4 fruit fly cellular contexts compared by ENCODE assay signal in the genomic region with DNA sequence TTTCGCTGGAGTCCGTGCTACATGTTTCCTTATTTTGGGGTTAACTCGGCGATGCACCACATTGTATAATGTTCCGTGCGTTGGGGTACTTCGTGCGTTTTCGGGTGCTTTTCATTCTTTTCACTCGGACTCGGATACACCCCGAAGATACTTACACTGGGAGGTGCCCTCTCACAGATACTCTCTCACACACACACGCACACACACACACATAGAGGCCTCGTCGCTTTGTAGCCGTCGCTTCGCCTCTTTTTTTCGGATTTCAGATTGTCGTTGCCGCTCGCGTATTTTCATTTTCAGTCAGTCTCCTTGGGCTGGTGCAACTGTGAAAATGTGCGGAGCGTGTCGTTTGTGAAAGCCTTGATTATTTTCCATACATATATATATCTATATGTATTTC.
A peak's percentile ranks its signal among the peaks of the same experiment; 100 is the strongest.
TF ChIP-seq lines count a peak whose summit lies in the region.

No protein-coding gene starts in this region.

TF ChIP-seq in whole organism, adult, 20 proteins besides CTCF, POLR2A, EP300 and RAD21 (continued from another document):
- TF ChIP-seq toe (GFP tag; optimal IDR thresholded peaks at IDR 0.05; lab: Kevin White, UChicago), result peak; percentile 78
- no peak for TF ChIP-seq Crg-1 (GFP tag; optimal IDR thresholded peaks at IDR 0.05; lab: Kevin White, UChicago)
- TF ChIP-seq CG5204 (GFP tag; optimal IDR thresholded peaks at IDR 0.05; lab: Kevin White, UChicago), result peak; percentile 29

TF ChIP-seq in whole organism, embryonic, 481 proteins besides CTCF, POLR2A, EP300 and RAD21 (continued from another document and continues in another):
- TF ChIP-seq B-H2 (GFP tag; optimal IDR thresholded peaks at IDR 0.05; lab: Kevin White, UChicago) (peak; percentile 39), CG32772 (GFP tag; IDR thresholded peaks at IDR 0.05; lab: Robert Waterston, UW) (no peak), ftz-f1 (GFP tag; optimal IDR thresholded peaks at IDR 0.05; lab: Kevin White, UChicago) (peak; percentile 53), Lpt (GFP tag; optimal IDR thresholded peaks at IDR 0.05; lab: Kevin White, UChicago) (no peak), CG2712 (tag; optimal IDR thresholded peaks at IDR 0.05; lab: Kevin White, UChicago) (peak; percentile 0), sug (tag; optimal IDR thresholded peaks at IDR 0.05; lab: Kevin White, UChicago) (peak; percentile 5), CG10366 (GFP tag; IDR thresholded peaks at IDR 0.05; lab: Robert Waterston, UW) (peak; percentile 30; the same call in 1 of the 2 replicates), Rfx (GFP tag; IDR thresholded peaks at IDR 0.05; lab: Robert Waterston, UW) (peak; percentile 29; the same call in 1 of the 2 replicates), Stat92E (GFP tag; optimal IDR thresholded peaks at IDR 0.05; lab: Kevin White, UChicago) (peak in 1 of 3 experiments; percentile 36), bigmax (GFP tag; optimal IDR thresholded peaks at IDR 0.05; lab: Kevin White, UChicago) (peak; percentile 43), CG17359 (tag; optimal IDR thresholded peaks at IDR 0.05; lab: Kevin White, UChicago) (peak; percentile 2), al (GFP tag; IDR thresholded peaks at IDR 0.05; lab: Robert Waterston, UW) (no peak), Trl (optimal IDR thresholded peaks at IDR 0.05; lab: Kevin White, UChicago) (peak; percentile 52 to 71), Trl (GFP tag; optimal IDR thresholded peaks at IDR 0.05; lab: Kevin White, UChicago) (no peak), pros (GFP tag; optimal IDR thresholded peaks at IDR 0.05; lab: Kevin White, UChicago) (peak; percentile 2), Adf1 (GFP tag; IDR thresholded peaks at IDR 0.05; lab: Robert Waterston, UW) (peak; percentile 61; the same call in 1 of the 2 replicates), CG8924 (tag; optimal IDR thresholded peaks at IDR 0.05; lab: Kevin White, UChicago) (peak; percentile 9), Abd-B (GFP tag; optimal IDR thresholded peaks at IDR 0.05; lab: Kevin White, UChicago) (no peak), gem (tag; optimal IDR thresholded peaks at IDR 0.05; lab: Kevin White, UChicago) (no peak), zen (tag; optimal IDR thresholded peaks at IDR 0.05; lab: Kevin White, UChicago) (peak; percentile 8), E2f2 (GFP tag; IDR thresholded peaks at IDR 0.05; lab: Robert Waterston, UW) (peak; percentile 33), lbe (GFP tag; optimal IDR thresholded peaks at IDR 0.05; lab: Kevin White, UChicago) (peak; percentile 62), CG17385 (GFP tag; optimal IDR thresholded peaks at IDR 0.05; lab: Kevin White, UChicago) (peak; percentile 29), Hand (GFP tag; optimal IDR thresholded peaks at IDR 0.05; lab: Kevin White, UChicago) (peak; percentile 34), NK7.1 (GFP tag; optimal IDR thresholded peaks at IDR 0.05; lab: Kevin White, UChicago) (no peak), gcm (GFP tag; optimal IDR thresholded peaks at IDR 0.05; lab: Kevin White, UChicago) (peak; percentile 2), CG11247 (GFP tag; IDR thresholded peaks at IDR 0.05; lab: Robert Waterston, UW) (0 out of 2 replicates have a peak, but pooled peaks have one; percentile 11), NC2β (GFP tag; optimal IDR thresholded peaks at IDR 0.05; lab: Kevin White, UChicago) (no peak), CG13424 (tag; optimal IDR thresholded peaks at IDR 0.05; lab: Kevin White, UChicago) (peak; percentile 2), bsh (GFP tag; optimal IDR thresholded peaks at IDR 0.05; lab: Kevin White, UChicago) (peak in 1 of 2 experiments; percentile 14), CG5180 (GFP tag; optimal IDR thresholded peaks at IDR 0.05; lab: Kevin White, UChicago) (no peak), CG12659 (GFP tag; optimal IDR thresholded peaks at IDR 0.05; lab: Kevin White, UChicago) (peak; percentile 5), CG4854 (GFP tag; optimal IDR thresholded peaks at IDR 0.05; lab: Kevin White, UChicago) (no peak), CG12071 (GFP tag; optimal IDR thresholded peaks at IDR 0.05; lab: Kevin White, UChicago) (peak; percentile 27), caup (GFP tag; optimal IDR thresholded peaks at IDR 0.05; lab: Kevin White, UChicago; ENCODE audit: severe bottlenecking) (peak; percentile 8), ATbp (GFP tag; optimal IDR thresholded peaks at IDR 0.05; lab: Kevin White, UChicago) (no peak), CG11695 (GFP tag; IDR thresholded peaks at IDR 0.05; lab: Robert Waterston, UW) (no peak), onecut (GFP tag; IDR thresholded peaks at IDR 0.05; lab: Robert Waterston, UW) (peak; percentile 53), CG17829 (tag; optimal IDR thresholded peaks at IDR 0.05; lab: Kevin White, UChicago) (peak; percentile 7), CG3847 (GFP tag; IDR thresholded peaks at IDR 0.05; lab: Robert Waterston, UW) (peak; percentile 29; the same call in 1 of the 2 replicates)

TF ChIP-seq in whole organism, prepupa, 60 proteins besides CTCF, POLR2A, EP300 and RAD21 (continued from another document):
- TF ChIP-seq topi (GFP tag; optimal IDR thresholded peaks at IDR 0.05; lab: Kevin White, UChicago) (peak; percentile 42), CG10631 (GFP tag; optimal IDR thresholded peaks at IDR 0.05; lab: Kevin White, UChicago) (no peak), ss (GFP tag; optimal IDR thresholded peaks at IDR 0.05; lab: Kevin White, UChicago) (peak; percentile 17 to 49), Eip93F (GFP tag; optimal IDR thresholded peaks at IDR 0.05; lab: Kevin White, UChicago) (peak; percentile 87), dsx (GFP tag; optimal IDR thresholded peaks at IDR 0.05; lab: Kevin White, UChicago; ENCODE audit: poor library complexity, severe bottlenecking) (peak; percentile 71), CG9139 (GFP tag; optimal IDR thresholded peaks at IDR 0.05; lab: Kevin White, UChicago) (peak; percentile 49), CG8632 (GFP tag; optimal IDR thresholded peaks at IDR 0.05; lab: Kevin White, UChicago) (no peak), pdm3 (GFP tag; optimal IDR thresholded peaks at IDR 0.05; lab: Kevin White, UChicago) (peak; percentile 11), Eip78C (GFP tag; lab: Kevin White, UChicago) (peak; percentile 76), vri (GFP tag; optimal IDR thresholded peaks at IDR 0.05; lab: Kevin White, UChicago) (peak; percentile 63), Eip75B (GFP tag; optimal IDR thresholded peaks at IDR 0.05; lab: Kevin White, UChicago) (peak; percentile 6), CG3032 (tag; optimal IDR thresholded peaks at IDR 0.05; lab: Kevin White, UChicago) (no peak), svp (GFP tag; lab: Kevin White, UChicago) (peak; percentile 87), dac (GFP tag; optimal IDR thresholded peaks at IDR 0.05; lab: Kevin White, UChicago) (no peak), spab (GFP tag; optimal IDR thresholded peaks at IDR 0.05; lab: Kevin White, UChicago) (no peak), Sox14 (GFP tag; optimal IDR thresholded peaks at IDR 0.05; lab: Kevin White, UChicago) (peak; percentile 35), CG6792 (GFP tag; optimal IDR thresholded peaks at IDR 0.05; lab: Kevin White, UChicago) (peak; percentile 7), Blimp-1 (GFP tag; optimal IDR thresholded peaks at IDR 0.05; lab: Kevin White, UChicago) (no peak), achi (GFP tag; optimal IDR thresholded peaks at IDR 0.05; lab: Kevin White, UChicago) (peak; percentile 32), CG11294 (GFP tag; IDR thresholded peaks at IDR 0.05; lab: Robert Waterston, UW) (peak; percentile 59; the same call in 1 of the 2 replicates), CG1621 (tag; optimal IDR thresholded peaks at IDR 0.05; lab: Kevin White, UChicago) (no peak), CG8119 (GFP tag; IDR thresholded peaks at IDR 0.05; lab: Robert Waterston, UW) (peak; percentile 73), CG3919 (GFP tag; optimal IDR thresholded peaks at IDR 0.05; lab: Kevin White, UChicago) (peak; percentile 42), Ets96B (tag; optimal IDR thresholded peaks at IDR 0.05; lab: Kevin White, UChicago) (peak; percentile 7)

TF ChIP-seq in whole organism, wandering third instar larva, 38 proteins besides CTCF, POLR2A, EP300 and RAD21 (continued from another document):
- TF ChIP-seq Hnf4 (GFP tag; optimal IDR thresholded peaks at IDR 0.05; lab: Kevin White, UChicago), result no peak
- peak; percentile 67 for TF ChIP-seq Hr83 (GFP tag; optimal IDR thresholded peaks at IDR 0.05; lab: Kevin White, UChicago; ENCODE audit: poor library complexity, severe bottlenecking)
- TF ChIP-seq GATAd (GFP tag; optimal IDR thresholded peaks at IDR 0.05; lab: Kevin White, UChicago), result no peak
- TF ChIP-seq Mio (GFP tag; optimal IDR thresholded peaks at IDR 0.05; lab: Kevin White, UChicago), result no peak
- no peak for TF ChIP-seq sv (GFP tag; optimal IDR thresholded peaks at IDR 0.05; lab: Kevin White, UChicago)
- TF ChIP-seq tai (GFP tag; optimal IDR thresholded peaks at IDR 0.05; lab: Kevin White, UChicago), result no peak
- peak; percentile 50 for TF ChIP-seq Rel (GFP tag; optimal IDR thresholded peaks at IDR 0.05; lab: Kevin White, UChicago)
- peak; percentile 9 for TF ChIP-seq Rel (tag; optimal IDR thresholded peaks at IDR 0.05; lab: Kevin White, UChicago)
- peak; percentile 29 for TF ChIP-seq br (GFP tag; optimal IDR thresholded peaks at IDR 0.05; lab: Kevin White, UChicago)
- TF ChIP-seq OdsH (GFP tag; optimal IDR thresholded peaks at IDR 0.05; lab: Kevin White, UChicago), result no peak
- no peak for TF ChIP-seq Vsx2 (GFP tag; optimal IDR thresholded peaks at IDR 0.05; lab: Kevin White, UChicago; ENCODE audit: partially characterized antibody)
- no peak for TF ChIP-seq woc (GFP tag; optimal IDR thresholded peaks at IDR 0.05; lab: Kevin White, UChicago)
- no peak for TF ChIP-seq psq (GFP tag; optimal IDR thresholded peaks at IDR 0.05; lab: Kevin White, UChicago)
- TF ChIP-seq Myc (optimal IDR thresholded peaks at IDR 0.05; lab: Kevin White, UChicago), result no peak
TF ChIP-seq in whole organism, wandering third instar larva: peak in this region for 10.
